Fruit fly (Drosophila melanogaster) whole organism, embryonic: Measurements from ENCODE around the gene rno.

ENCODE experiments used
- CG17186 ChIP-seq: fragments of 200-800 bp; sonication (Bioruptor generic); optimal IDR thresholded peaks from 3 replicates; lab custom pipeline; 2017; ENCODE audit warnings: missing biosample characterization, missing genetic modification reagents, missing genetic modification characterization
- HmgZ ChIP-seq: fragments of 200-800 bp; sonication (Bioruptor generic); optimal IDR thresholded peaks from 2 replicates; lab custom pipeline; 2018; ENCODE audit warnings: missing biosample characterization, mild to moderate bottlenecking, missing genetic modification characterization
- emc ChIP-seq: fragments of 200-800 bp; sonication (Bioruptor generic); optimal IDR thresholded peaks from 2 replicates; lab custom pipeline; 2016; ENCODE audit warnings: missing biosample characterization, missing genetic modification characterization

DNA sequence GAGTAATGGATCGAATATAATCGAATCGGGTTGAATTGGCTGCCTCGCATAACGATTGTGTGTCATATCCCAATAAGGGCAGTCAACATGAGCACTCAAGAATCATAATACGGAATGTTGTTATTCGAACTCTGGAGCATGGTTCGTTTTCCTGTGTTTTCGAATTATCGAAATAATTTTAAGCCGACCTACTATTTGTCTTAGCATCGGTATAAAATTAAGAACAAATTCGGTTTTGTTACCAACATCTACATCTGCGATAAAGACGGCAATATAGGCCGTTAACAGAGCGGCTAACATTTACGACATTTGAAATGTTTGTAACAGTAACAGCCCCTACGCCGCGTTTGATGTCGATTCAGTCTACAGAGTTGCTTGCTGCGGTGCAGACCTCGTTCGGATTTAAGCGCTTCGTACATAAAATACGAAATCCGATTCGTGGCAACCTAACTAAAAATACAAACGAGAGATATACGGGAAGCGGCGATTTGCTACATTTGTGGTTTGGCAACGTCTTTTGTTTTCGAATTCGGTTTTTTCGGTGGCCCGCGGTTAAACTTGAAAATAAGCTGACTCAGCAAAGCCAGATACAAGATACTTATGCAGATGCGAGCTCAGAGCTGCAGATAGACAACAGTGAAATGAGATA is 39.0 kb downstream of the rno start:
- TF ChIP-seq CG17186 (GFP tag; lab: Kevin White, UChicago) (no peak), emc (GFP tag; lab: Kevin White, UChicago) (no peak), HmgZ (peak; percentile 52)
